Worm (Caenorhabditis elegans) whole organism, L4 larva: ENCODE data around the gene B0280.11.

Source experiments
- F37D6.2 ChIP-seq: sonication (generic microtip); optimal IDR thresholded peaks from 2 replicates; lab custom pipeline; 2016; ENCODE audit warnings: mild to moderate bottlenecking, missing genetic modification characterization, missing compliant biosample characterization
- F44E2.7 ChIP-seq: fragments of 200-800 bp; sonication (Bioruptor generic); IDR thresholded peaks from 2 replicates; pipeline ENCODE4 v2.1.2; 2022; ENCODE audit warnings: missing genetic modification characterization, missing compliant biosample characterization
- T26A8.4 ChIP-seq: fragments of 200-800 bp; sonication (Bioruptor generic); IDR thresholded peaks from 2 replicates; pipeline ENCODE4 v1.3.6; 2022; ENCODE audit warnings: missing genetic modification characterization, missing compliant biosample characterization
- Y5F2A.4 ChIP-seq: fragments of 200-800 bp; sonication (Bioruptor generic); optimal IDR thresholded peaks from 2 replicates; lab custom pipeline; 2018; ENCODE audit warnings: mild to moderate bottlenecking, missing genetic modification characterization, missing compliant biosample characterization
- ZK546.5 ChIP-seq, 2 experiments: sonication (generic microtip); optimal IDR thresholded peaks; 2 replicates each; lab custom pipeline; 2017; ENCODE audit warnings: missing biosample characterization in 2 of 2, missing genetic modification characterization in 2 of 2
- aha-1 ChIP-seq: fragments of 150-350 bp; peaks from one replicate; lab custom pipeline; 2014; ENCODE audit warnings: missing biosample characterization, missing genetic modification characterization
- aly-2 ChIP-seq: sonication (generic microtip); optimal IDR thresholded peaks from 2 replicates; lab custom pipeline; 2018; ENCODE audit warnings: missing biosample characterization, missing genetic modification characterization
- attf-4 ChIP-seq: sonication (generic microtip); optimal IDR thresholded peaks from 3 replicates; lab custom pipeline; 2017; ENCODE audit warnings: missing biosample characterization, missing genetic modification characterization
- ceh-20 ChIP-seq: fragments of 200-800 bp; sonication (Bioruptor generic); IDR thresholded peaks from 2 replicates; pipeline ENCODE4 v1.3.6; 2022; ENCODE audit warnings: missing genetic modification reagents, missing genetic modification characterization, missing compliant biosample characterization
- ceh-28 ChIP-seq: fragments of 150-350 bp; optimal IDR thresholded peaks from 2 replicates; lab custom pipeline; 2014; ENCODE audit warnings: missing biosample characterization, missing genetic modification reagents, missing genetic modification characterization
- ces-1 ChIP-seq: fragments of 150-350 bp; sonication (generic microtip); optimal IDR thresholded peaks from 4 replicates; lab custom pipeline; 2014; ENCODE audit warnings: missing biosample characterization, missing genetic modification reagents, missing genetic modification characterization
- ctbp-1 ChIP-seq: fragments of 200-800 bp; sonication (Bioruptor generic); IDR thresholded peaks from 2 replicates; pipeline ENCODE4 v1.3.6; 2022; ENCODE audit warnings: missing genetic modification reagents, missing genetic modification characterization, missing compliant biosample characterization
- daf-16 ChIP-seq, 3 experiments: sonication (generic microtip); optimal IDR thresholded peaks; 2 replicates each; lab custom pipeline; 2016 to 2017; ENCODE audit warnings: missing genetic modification characterization in 3 of 3, missing genetic modification reagents in 3 of 3, mild to moderate bottlenecking in 2 of 3, missing compliant biosample characterization in 2 of 3, missing biosample characterization in 1 of 3, moderate library complexity in 1 of 3
- dmd-9 ChIP-seq: fragments of 200-800 bp; sonication (Bioruptor generic); IDR thresholded peaks from 2 replicates; pipeline ENCODE4 v1.3.6; 2022; ENCODE audit warnings: missing genetic modification reagents, missing genetic modification characterization, missing compliant biosample characterization
- dpl-1 ChIP-seq: fragments of 150-350 bp; optimal IDR thresholded peaks from 2 replicates; lab custom pipeline; 2014; ENCODE audit warnings: missing biosample characterization, missing genetic modification reagents, missing genetic modification characterization
- duxl-1 ChIP-seq: sonication (generic microtip); optimal IDR thresholded peaks from 2 replicates; lab custom pipeline; 2016; ENCODE audit warnings: mild to moderate bottlenecking, missing genetic modification characterization, moderate library complexity, missing compliant biosample characterization; ENCODE audit not compliant: poor library complexity
- dve-1 ChIP-seq: sonication (generic microtip); optimal IDR thresholded peaks from 2 replicates; lab custom pipeline; 2017; ENCODE audit warnings: antibody characterized with exemption, mild to moderate bottlenecking, missing genetic modification characterization, missing compliant biosample characterization; ENCODE audit not compliant: insufficient read depth
- fkh-10 ChIP-seq: fragments of 150-350 bp; optimal IDR thresholded peaks from 2 replicates; lab custom pipeline; 2014; ENCODE audit warnings: missing biosample characterization, missing genetic modification reagents, missing genetic modification characterization
- gei-8 ChIP-seq: fragments of 200-800 bp; sonication (Bioruptor generic); optimal IDR thresholded peaks from 2 replicates; lab custom pipeline; 2018; ENCODE audit warnings: mild to moderate bottlenecking, missing genetic modification characterization, missing compliant biosample characterization
- hif-1 ChIP-seq, 2 experiments: sonication (generic microtip); optimal IDR thresholded peaks; 2 replicates each; lab custom pipeline; 2016 to 2017; ENCODE audit warnings: missing compliant biosample characterization in 2 of 2, missing genetic modification characterization in 2 of 2, missing genetic modification reagents in 2 of 2, missing genotype in 2 of 2, mild to moderate bottlenecking in 1 of 2
- hlh-11 ChIP-seq: fragments of 200-800 bp; sonication (Bioruptor generic); optimal IDR thresholded peaks from 2 replicates; lab custom pipeline; 2018; ENCODE audit warnings: mild to moderate bottlenecking, missing genetic modification characterization, missing compliant biosample characterization
- hmg-1.1 ChIP-seq: fragments of 200-800 bp; sonication (Bioruptor generic); IDR thresholded peaks from 2 replicates; pipeline ENCODE4 v1.3.6; 2022; ENCODE audit warnings: missing genetic modification reagents, missing genetic modification characterization, missing compliant biosample characterization
- lin-1 ChIP-seq: fragments of 200-800 bp; sonication (Bioruptor generic); IDR thresholded peaks from 2 replicates; pipeline ENCODE4 v1.3.6; 2022; ENCODE audit warnings: missing genetic modification reagents, missing genetic modification characterization, missing compliant biosample characterization
- lin-15B ChIP-seq: fragments of 150-350 bp; sonication (generic microtip); optimal IDR thresholded peaks from 3 replicates; lab custom pipeline; 2014; ENCODE audit warnings: missing biosample characterization, missing genetic modification characterization
- lir-3 ChIP-seq: sonication (generic microtip); optimal IDR thresholded peaks from 2 replicates; lab custom pipeline; 2016; ENCODE audit warnings: mild to moderate bottlenecking, missing genetic modification characterization, missing compliant biosample characterization
- lsy-2 ChIP-seq, 2 experiments: fragments of 150-350 bp in 1 of 2; sonication (generic microtip) in 1 of 2; optimal IDR thresholded peaks; 2 replicates each; lab custom pipeline; 2014 to 2017; ENCODE audit warnings: missing biosample characterization in 2 of 2, missing genetic modification characterization in 2 of 2
- mdl-1 ChIP-seq, 2 experiments: fragments of 150-350 bp in 1 of 2; sonication (generic microtip) in 1 of 2; optimal IDR thresholded peaks; 2 replicates each; lab custom pipeline; 2014 to 2017; ENCODE audit warnings: missing biosample characterization in 2 of 2, missing genetic modification characterization in 2 of 2
- mep-1 ChIP-seq: fragments of 150-350 bp; sonication (generic microtip); optimal IDR thresholded peaks from 3 replicates; lab custom pipeline; 2014; ENCODE audit warnings: missing biosample characterization, missing genetic modification characterization
- mes-2 ChIP-seq: sonication (generic microtip); optimal IDR thresholded peaks from 2 replicates; lab custom pipeline; 2016; ENCODE audit warnings: missing genotype, mild to moderate bottlenecking, missing genetic modification characterization, missing compliant biosample characterization; ENCODE audit not compliant: poor library complexity, severe bottlenecking
- nhr-10 ChIP-seq: fragments of 150-350 bp; optimal IDR thresholded peaks from 2 replicates; lab custom pipeline; 2014; ENCODE audit warnings: missing biosample characterization, missing genetic modification characterization
- nhr-102 ChIP-seq: sonication (generic microtip); optimal IDR thresholded peaks from 2 replicates; lab custom pipeline; 2016; ENCODE audit warnings: mild to moderate bottlenecking, missing genetic modification characterization, moderate library complexity, missing compliant biosample characterization
- nhr-237 ChIP-seq: sonication (generic microtip); optimal IDR thresholded peaks from 2 replicates; lab custom pipeline; 2017; ENCODE audit warnings: missing biosample characterization, missing genetic modification characterization
- nhr-25 ChIP-seq: sonication (generic microtip); optimal IDR thresholded peaks from 2 replicates; lab custom pipeline; 2017; ENCODE audit warnings: missing genetic modification characterization, mild to moderate bottlenecking, missing compliant biosample characterization, antibody characterized with exemption, moderate library complexity, borderline replicate concordance; ENCODE audit not compliant: insufficient read depth
- nhr-28 ChIP-seq: fragments of 150-350 bp; optimal IDR thresholded peaks from 2 replicates; lab custom pipeline; 2014; ENCODE audit warnings: missing biosample characterization, missing genetic modification characterization
- nhr-41 ChIP-seq: fragments of 200-800 bp; sonication (Bioruptor generic); IDR thresholded peaks from 2 replicates; pipeline ENCODE4 v1.3.6; 2022; ENCODE audit warnings: missing genetic modification reagents, missing genetic modification characterization, missing compliant biosample characterization
- nhr-48 ChIP-seq: sonication (generic microtip); optimal IDR thresholded peaks from 2 replicates; lab custom pipeline; 2016; ENCODE audit warnings: mild to moderate bottlenecking, missing genetic modification characterization, missing compliant biosample characterization
- nhr-6 ChIP-seq: fragments of 150-350 bp; optimal IDR thresholded peaks from 2 replicates; lab custom pipeline; 2014; ENCODE audit warnings: missing biosample characterization, missing genetic modification characterization
- nhr-76 ChIP-seq: fragments of 150-350 bp; optimal IDR thresholded peaks from 2 replicates; lab custom pipeline; 2014; ENCODE audit warnings: missing biosample characterization, missing genetic modification characterization
- php-3 ChIP-seq: fragments of 200-800 bp; sonication (Bioruptor generic); IDR thresholded peaks from 2 replicates; pipeline ENCODE4 v1.3.6; 2022; ENCODE audit warnings: missing genetic modification reagents, missing genetic modification characterization, missing compliant biosample characterization
- pqm-1 ChIP-seq: sonication (generic microtip); optimal IDR thresholded peaks from 2 replicates; lab custom pipeline; 2017; ENCODE audit warnings: missing biosample characterization, missing genetic modification characterization
- sdz-12 ChIP-seq: fragments of 200-800 bp; sonication (Bioruptor generic); optimal IDR thresholded peaks from 2 replicates; lab custom pipeline; 2018; ENCODE audit warnings: mild to moderate bottlenecking, missing genetic modification characterization, missing compliant biosample characterization
- spr-1 ChIP-seq: sonication (generic microtip); optimal IDR thresholded peaks from 2 replicates; lab custom pipeline; 2016; ENCODE audit warnings: mild to moderate bottlenecking, missing genetic modification characterization, missing compliant biosample characterization
- tag-97 ChIP-seq: fragments of 200-800 bp; sonication (Bioruptor generic); IDR thresholded peaks from 2 replicates; pipeline ENCODE4 v1.3.6; 2022; ENCODE audit warnings: missing genetic modification characterization, missing compliant biosample characterization
- tra-1 ChIP-seq: fragments of 200-800 bp; sonication (Bioruptor generic); IDR thresholded peaks from 2 replicates; pipeline ENCODE4 v1.3.6; 2022; ENCODE audit warnings: missing genetic modification reagents, missing genetic modification characterization, missing compliant biosample characterization
- unc-62 ChIP-seq, 3 experiments: fragments of 150-350 bp in 1 of 3; sonication (generic microtip); optimal IDR thresholded peaks in 2 of 3; peaks in 1 of 3; 1 replicate in 1 of 3; 2 replicates in 2 of 3; lab custom pipeline; 2014 to 2017; ENCODE audit warnings: missing biosample characterization in 3 of 3, missing genetic modification characterization in 3 of 3, missing genetic modification reagents in 3 of 3, missing genotype in 1 of 3
- zfp-2 ChIP-seq: sonication (generic microtip); optimal IDR thresholded peaks from 2 replicates; lab custom pipeline; 2016; ENCODE audit warnings: mild to moderate bottlenecking, missing genetic modification characterization, missing compliant biosample characterization
- zfp-3 ChIP-seq: fragments of 200-800 bp; sonication (Bioruptor generic); conservative IDR thresholded peaks from 2 replicates; pipeline ENCODE4 v1.3.6; 2022; ENCODE audit warnings: missing genetic modification reagents, missing genetic modification characterization, missing compliant biosample characterization
- zip-2 ChIP-seq: fragments of 150-350 bp; optimal IDR thresholded peaks from 2 replicates; lab custom pipeline; 2014; ENCODE audit warnings: missing biosample characterization, missing genetic modification characterization
- ztf-11 ChIP-seq: fragments of 150-350 bp; optimal IDR thresholded peaks from 2 replicates; lab custom pipeline; 2014; ENCODE audit warnings: missing biosample characterization, missing genetic modification characterization
- ztf-7 ChIP-seq: fragments of 150-350 bp; optimal IDR thresholded peaks from 2 replicates; lab custom pipeline; 2014; ENCODE audit warnings: missing biosample characterization, missing genetic modification characterization

The B0280.11 gene

ce11 chrIII:7155631-7156030 lies 17.6 kb upstream of the B0280.11 start (continued):
- TF ChIP-seq ztf-11 (tag; lab: Kevin White, UChicago), result no peak
- peak; percentile 96 for TF ChIP-seq fkh-10
- no peak for TF ChIP-seq ZK546.5 (tag; optimal IDR thresholded peaks at IDR 0.05; lab: Kevin White, UChicago)
- no peak for TF ChIP-seq tag-97
- TF ChIP-seq mes-2 (tag; lab: Kevin White, UChicago), result peak; percentile 85
- TF ChIP-seq zip-2 (tag; lab: Kevin White, UChicago), result peak; percentile 59
- TF ChIP-seq mep-1 (tag; lab: Kevin White, UChicago), result peak; percentile 94
- no peak for TF ChIP-seq lin-15B (tag; lab: Kevin White, UChicago)
- TF ChIP-seq lsy-2 (tag; optimal IDR thresholded peaks at IDR 0.05; lab: Kevin White, UChicago), result peak; percentile 88 to 90
- peak; percentile 54 for TF ChIP-seq nhr-76 (tag; lab: Kevin White, UChicago)
- TF ChIP-seq nhr-28, result peak; percentile 92
- peak; percentile 95 for TF ChIP-seq lin-1 (GFP tag; lab: Robert Waterston, UW)
- TF ChIP-seq aha-1 (tag; lab: Kevin White, UChicago), result peak; percentile 93
- peak; percentile 74 for TF ChIP-seq dpl-1 (GFP tag; lab: Kevin White, UChicago)
- peak; percentile 39 for TF ChIP-seq nhr-6 (tag; lab: Kevin White, UChicago)
- TF ChIP-seq pqm-1 (tag; lab: Kevin White, UChicago), result peak; percentile 39
- TF ChIP-seq hif-1 (tag; optimal IDR thresholded peaks at IDR 0.05; lab: Kevin White, UChicago), result peak; percentile 23 to 82
- peak; percentile 80 for TF ChIP-seq F37D6.2 (tag; lab: Kevin White, UChicago)
- TF ChIP-seq ztf-7, result no peak
- no peak for TF ChIP-seq F44E2.7 (GFP tag; lab: Robert Waterston, UW)
- TF ChIP-seq aly-2, result no peak
- peak; percentile 83 for TF ChIP-seq nhr-25 (tag; lab: Kevin White, UChicago)
- TF ChIP-seq dmd-9 (GFP tag; lab: Robert Waterston, UW), result peak; percentile 64; the same call in 1 of the 2 replicates
- TF ChIP-seq nhr-41, result no peak
- peak; percentile 40 for TF ChIP-seq lir-3 (tag; lab: Kevin White, UChicago)
- TF ChIP-seq nhr-48 (tag; lab: Kevin White, UChicago), result peak; percentile 93
- no peak for TF ChIP-seq sdz-12 (GFP tag; lab: Kevin White, UChicago)
- peak; percentile 52 to 75 for TF ChIP-seq daf-16 (GFP tag; optimal IDR thresholded peaks at IDR 0.05; lab: Kevin White, UChicago)
- peak; percentile 82 for TF ChIP-seq daf-16 (tag; optimal IDR thresholded peaks at IDR 0.05; lab: Kevin White, UChicago)
- TF ChIP-seq zfp-3 (GFP tag; lab: Robert Waterston, UW), result 0 out of 2 replicates have a peak, but pooled peaks have one; percentile 46
- TF ChIP-seq nhr-10 (tag; lab: Kevin White, UChicago), result peak; percentile 75
- TF ChIP-seq Y5F2A.4 (GFP tag; lab: Kevin White, UChicago), result peak; percentile 26
- peak; percentile 2 for TF ChIP-seq nhr-237
- peak; percentile 97 for TF ChIP-seq hlh-11 (tag; lab: Kevin White, UChicago)
- TF ChIP-seq nhr-102 (tag; lab: Kevin White, UChicago), result peak; percentile 82
- TF ChIP-seq tra-1 (GFP tag; lab: Robert Waterston, UW), result peak; percentile 63
- TF ChIP-seq attf-4 (tag; lab: Kevin White, UChicago), result no peak
- TF ChIP-seq ces-1 (GFP tag; lab: Kevin White, UChicago), result peak; percentile 13
- TF ChIP-seq ceh-20, result peak; percentile 86
- peak; percentile 63 for TF ChIP-seq duxl-1 (tag; lab: Kevin White, UChicago)
- TF ChIP-seq T26A8.4 (GFP tag; lab: Robert Waterston, UW), result peak; percentile 89
- TF ChIP-seq php-3, result peak; percentile 82
- TF ChIP-seq ceh-28 (tag; lab: Kevin White, UChicago), result peak; percentile 27
- TF ChIP-seq dve-1 (tag; lab: Kevin White, UChicago), result peak; percentile 92
- TF ChIP-seq unc-62 (GFP tag; optimal IDR thresholded peaks at IDR 0.05 in 1 of 2; lab: Kevin White, UChicago), result peak in 1 of 2 experiments; percentile 96
- TF ChIP-seq unc-62 (tag; optimal IDR thresholded peaks at IDR 0.05; lab: Kevin White, UChicago), result no peak
- TF ChIP-seq gei-8, result peak; percentile 85
- TF ChIP-seq zfp-2 (tag; lab: Kevin White, UChicago), result peak; percentile 54
- TF ChIP-seq hmg-1.1 (GFP tag; lab: Robert Waterston, UW), result peak; percentile 95
- TF ChIP-seq spr-1, result peak; percentile 77
- TF ChIP-seq ctbp-1 (GFP tag; lab: Robert Waterston, UW), result peak; percentile 97
- TF ChIP-seq mdl-1 (tag; optimal IDR thresholded peaks at IDR 0.05; lab: Kevin White, UChicago), result peak; percentile 99
